Worm (Caenorhabditis elegans): ENCODE data around the gene gpa-13.

- TF ChIP-seq ama-1 (optimal IDR thresholded peaks at IDR 0.05) (no peak), hmg-4 (GFP tag; optimal IDR thresholded peaks at IDR 0.05) (no peak), tbx-37 (GFP tag; conservative IDR thresholded peaks at IDR 0.05) (no peak), hnd-1 (tag; optimal IDR thresholded peaks at IDR 0.05) (no peak), tra-4 (tag; optimal IDR thresholded peaks at IDR 0.05) (no peak), ets-7 (tag; optimal IDR thresholded peaks at IDR 0.05) (no peak), ceh-13 (GFP tag; optimal IDR thresholded peaks at IDR 0.05) (no peak), tbx-11 (GFP tag; IDR thresholded peaks at IDR 0.05) (no peak), flt-1 (GFP tag; IDR thresholded peaks at IDR 0.05) (no peak), B0310.2 (tag; optimal IDR thresholded peaks at IDR 0.05) (no peak), sea-1 (GFP tag; conservative IDR thresholded peaks at IDR 0.05) (no peak)
These were observed 46.4 kb downstream of the gpa-13 start, which contains the start of gene R11D1.2 for ce11 chrV:12708305-12708704.
